Worm (Caenorhabditis elegans): ENCODE results near the gene dod-6.

Gene dod-6

ce11 chrIII:10170265-10170664 is 27.3 kb upstream of the dod-6 start:
- TF ChIP-seq Y53F4B.3 (GFP tag; IDR thresholded peaks at IDR 0.05) (no peak), egl-44 (GFP tag; IDR thresholded peaks at IDR 0.05) (no peak), efl-1 (GFP tag; optimal IDR thresholded peaks at IDR 0.05) (no peak), ztf-28 (GFP tag; IDR thresholded peaks at IDR 0.05) (no peak), bed-2 (GFP tag; IDR thresholded peaks at IDR 0.05) (no peak), nhr-90 (tag; optimal IDR thresholded peaks at IDR 0.05) (no peak), lin-35 (GFP tag; optimal IDR thresholded peaks at IDR 0.05) (no peak), lsy-27 (tag; optimal IDR thresholded peaks at IDR 0.05; ENCODE audit: borderline replicate concordance, insufficient read depth) (no peak), let-607 (tag; optimal IDR thresholded peaks at IDR 0.05) (no peak), hlh-12 (tag; optimal IDR thresholded peaks at IDR 0.05) (no peak), F37B4.10 (GFP tag; IDR thresholded peaks at IDR 0.05) (no peak), egrh-3 (GFP tag; IDR thresholded peaks at IDR 0.05) (no peak), hsf-1 (GFP tag; IDR thresholded peaks at IDR 0.05) (no peak), C17E4.6 (GFP tag; IDR thresholded peaks at IDR 0.05) (no peak), ceh-58 (GFP tag; IDR thresholded peaks at IDR 0.05) (no peak)

- TF ChIP-seq nhr-120 (GFP tag; IDR thresholded peaks at IDR 0.05) (no peak), zfh-2 (GFP tag; conservative IDR thresholded peaks at IDR 0.05) (no peak), F49E8.2 (tag; optimal IDR thresholded peaks at IDR 0.05; ENCODE audit: insufficient read depth) (no peak), hlh-26 (GFP tag; conservative IDR thresholded peaks at IDR 0.05) (no peak), cebp-1 (GFP tag; IDR thresholded peaks at IDR 0.05) (no peak), cebp-1 (tag; optimal IDR thresholded peaks at IDR 0.05) (no peak), nfya-2 (GFP tag; IDR thresholded peaks at IDR 0.05) (no peak), nhr-179 (tag; optimal IDR thresholded peaks at IDR 0.05) (no peak), T07F8.4 (tag; optimal IDR thresholded peaks at IDR 0.05) (no peak), hrde-1 (tag; optimal IDR thresholded peaks at IDR 0.05; ENCODE audit: borderline replicate concordance) (no peak), F10E7.11 (tag; optimal IDR thresholded peaks at IDR 0.05) (no peak), ceh-27 (GFP tag; optimal IDR thresholded peaks at IDR 0.05) (no peak), Y95B8A.8 (GFP tag; IDR thresholded peaks at IDR 0.05) (no peak), nhr-90 (tag; optimal IDR thresholded peaks at IDR 0.05) (no peak), ceh-40 (GFP tag; IDR thresholded peaks at IDR 0.05) (no peak), xnd-1 (tag; optimal IDR thresholded peaks at IDR 0.05) (no peak)
These were observed 19.5 kb upstream of the dod-6 start for ce11 chrIII:10178023-10178422.

ce11 chrIII:10178552-10178951 is 19.0 kb upstream of the dod-6 start:
- no peak for TF ChIP-seq ceh-100 (GFP tag; IDR thresholded peaks at IDR 0.05)

- TF ChIP-seq F49E8.2 (tag; optimal IDR thresholded peaks at IDR 0.05; ENCODE audit: insufficient read depth), result no peak
- no peak for TF ChIP-seq pbrm-1 (GFP tag; IDR thresholded peaks at IDR 0.05)
- TF ChIP-seq him-1 (tag; optimal IDR thresholded peaks at IDR 0.05), result no peak
- TF ChIP-seq lin-54 (GFP tag; optimal IDR thresholded peaks at IDR 0.05), result no peak
- no peak for TF ChIP-seq F37B4.10 (GFP tag; IDR thresholded peaks at IDR 0.05)
- no peak for TF ChIP-seq K12H6.12 (tag; optimal IDR thresholded peaks at IDR 0.05)
- TF ChIP-seq xnd-1 (tag; optimal IDR thresholded peaks at IDR 0.05), result no peak
- TF ChIP-seq zfh-2 (GFP tag; conservative IDR thresholded peaks at IDR 0.05), result no peak
These were observed 18.1 kb upstream of the dod-6 start for ce11 chrIII:10179444-10179843.

Measured in whole organism, young adult.